Worm (Caenorhabditis elegans) whole organism, L4 larva: ENCODE data around the gene srlf-22.

Experiments
- F26F4.8 ChIP-seq: fragments of 200-800 bp; sonication (Bioruptor generic); conservative IDR thresholded peaks from 2 replicates; pipeline ENCODE4 v1.3.6; 2022; ENCODE audit warnings: missing genetic modification characterization, missing compliant biosample characterization
- F49E8.2 ChIP-seq: sonication (generic microtip); optimal IDR thresholded peaks from 2 replicates; lab custom pipeline; 2016; ENCODE audit warnings: missing compliant biosample characterization, mild to moderate bottlenecking, missing genetic modification characterization, borderline replicate concordance
- T20F7.1 ChIP-seq: fragments of 200-800 bp; sonication (Bioruptor generic); optimal IDR thresholded peaks from 2 replicates; lab custom pipeline; 2018; ENCODE audit warnings: mild to moderate bottlenecking, missing genetic modification characterization, missing compliant biosample characterization
- T26A8.4 ChIP-seq: fragments of 200-800 bp; sonication (Bioruptor generic); IDR thresholded peaks from 2 replicates; pipeline ENCODE4 v1.3.6; 2022; ENCODE audit warnings: missing genetic modification characterization, missing compliant biosample characterization
- aha-1 ChIP-seq: fragments of 150-350 bp; peaks from one replicate; lab custom pipeline; 2014; ENCODE audit warnings: missing biosample characterization, missing genetic modification characterization
- ama-1 ChIP-seq: fragments of 150-350 bp; optimal IDR thresholded peaks from 2 replicates; lab custom pipeline; 2014; ENCODE audit warnings: inconsistent platforms, mixed read lengths
- attf-4 ChIP-seq: sonication (generic microtip); optimal IDR thresholded peaks from 3 replicates; lab custom pipeline; 2017; ENCODE audit warnings: missing biosample characterization, missing genetic modification characterization
- ceh-20 ChIP-seq: fragments of 200-800 bp; sonication (Bioruptor generic); IDR thresholded peaks from 2 replicates; pipeline ENCODE4 v1.3.6; 2022; ENCODE audit warnings: missing genetic modification reagents, missing genetic modification characterization, missing compliant biosample characterization
- ceh-28 ChIP-seq: fragments of 150-350 bp; optimal IDR thresholded peaks from 2 replicates; lab custom pipeline; 2014; ENCODE audit warnings: missing biosample characterization, missing genetic modification reagents, missing genetic modification characterization
- ceh-32 ChIP-seq: sonication (generic microtip); optimal IDR thresholded peaks from 2 replicates; lab custom pipeline; 2016; ENCODE audit warnings: mild to moderate bottlenecking, missing genetic modification characterization, missing compliant biosample characterization; ENCODE audit not compliant: poor library complexity
- ceh-44 ChIP-seq: fragments of 200-800 bp; sonication (Bioruptor generic); IDR thresholded peaks from 2 replicates; pipeline ENCODE4 v1.3.6; 2022; ENCODE audit warnings: missing genetic modification reagents, missing genetic modification characterization, missing compliant biosample characterization
- ceh-82 ChIP-seq: sonication (generic microtip); optimal IDR thresholded peaks from 2 replicates; lab custom pipeline; 2017; ENCODE audit warnings: missing biosample characterization, missing genetic modification characterization
- ces-1 ChIP-seq: fragments of 150-350 bp; sonication (generic microtip); optimal IDR thresholded peaks from 4 replicates; lab custom pipeline; 2014; ENCODE audit warnings: missing biosample characterization, missing genetic modification reagents, missing genetic modification characterization
- cey-2 ChIP-seq: sonication (generic microtip); optimal IDR thresholded peaks from 3 replicates; lab custom pipeline; 2017; ENCODE audit warnings: missing genetic modification characterization, mild to moderate bottlenecking, missing compliant biosample characterization, antibody characterized with exemption, borderline replicate concordance; ENCODE audit not compliant: insufficient read depth
- daf-12 ChIP-seq: fragments of 150-350 bp; optimal IDR thresholded peaks from 2 replicates; lab custom pipeline; 2014; ENCODE audit warnings: missing biosample characterization, missing genetic modification reagents, missing genetic modification characterization
- daf-16 ChIP-seq, 3 experiments: sonication (generic microtip); optimal IDR thresholded peaks; 2 replicates each; lab custom pipeline; 2016 to 2017; ENCODE audit warnings: missing genetic modification characterization in 3 of 3, missing genetic modification reagents in 3 of 3, mild to moderate bottlenecking in 2 of 3, missing compliant biosample characterization in 2 of 3, missing biosample characterization in 1 of 3, moderate library complexity in 1 of 3
- dmd-6 ChIP-seq: fragments of 200-800 bp; sonication (Bioruptor generic); IDR thresholded peaks from 2 replicates; pipeline ENCODE4 v1.3.6; 2022; ENCODE audit warnings: missing genetic modification reagents, missing genetic modification characterization, missing compliant biosample characterization
- dmd-8 ChIP-seq: fragments of 200-800 bp; sonication (Bioruptor generic); IDR thresholded peaks from 2 replicates; pipeline ENCODE4 v1.3.6; 2022; ENCODE audit warnings: missing genetic modification characterization, missing compliant biosample characterization
- dpl-1 ChIP-seq: fragments of 150-350 bp; optimal IDR thresholded peaks from 2 replicates; lab custom pipeline; 2014; ENCODE audit warnings: missing biosample characterization, missing genetic modification reagents, missing genetic modification characterization
- fkh-10 ChIP-seq: fragments of 150-350 bp; optimal IDR thresholded peaks from 2 replicates; lab custom pipeline; 2014; ENCODE audit warnings: missing biosample characterization, missing genetic modification reagents, missing genetic modification characterization
- fos-1 ChIP-seq: fragments of 150-350 bp; optimal IDR thresholded peaks from 2 replicates; lab custom pipeline; 2014; ENCODE audit warnings: missing biosample characterization, missing genetic modification characterization
- hif-1 ChIP-seq, 2 experiments: sonication (generic microtip); optimal IDR thresholded peaks; 2 replicates each; lab custom pipeline; 2016 to 2017; ENCODE audit warnings: missing compliant biosample characterization in 2 of 2, missing genetic modification characterization in 2 of 2, missing genetic modification reagents in 2 of 2, missing genotype in 2 of 2, mild to moderate bottlenecking in 1 of 2
- hlh-11 ChIP-seq: fragments of 200-800 bp; sonication (Bioruptor generic); optimal IDR thresholded peaks from 2 replicates; lab custom pipeline; 2018; ENCODE audit warnings: mild to moderate bottlenecking, missing genetic modification characterization, missing compliant biosample characterization
- hlh-30 ChIP-seq: sonication (generic microtip); optimal IDR thresholded peaks from 2 replicates; lab custom pipeline; 2017; ENCODE audit warnings: antibody characterized with exemption, mild to moderate bottlenecking, missing genetic modification characterization, missing compliant biosample characterization; ENCODE audit not compliant: insufficient read depth
- jun-1 ChIP-seq: fragments of 150-350 bp; optimal IDR thresholded peaks from 2 replicates; lab custom pipeline; 2014; ENCODE audit warnings: missing biosample characterization, missing genetic modification reagents, missing genetic modification characterization
- lin-1 ChIP-seq: fragments of 200-800 bp; sonication (Bioruptor generic); IDR thresholded peaks from 2 replicates; pipeline ENCODE4 v1.3.6; 2022; ENCODE audit warnings: missing genetic modification reagents, missing genetic modification characterization, missing compliant biosample characterization
- lin-13 ChIP-seq: fragments of 150-350 bp; optimal IDR thresholded peaks from 2 replicates; lab custom pipeline; 2014; ENCODE audit warnings: missing biosample characterization, missing genetic modification reagents, missing genetic modification characterization
- lin-15B ChIP-seq: fragments of 150-350 bp; sonication (generic microtip); optimal IDR thresholded peaks from 3 replicates; lab custom pipeline; 2014; ENCODE audit warnings: missing biosample characterization, missing genetic modification characterization
- lin-38 ChIP-seq: fragments of 200-800 bp; sonication (Bioruptor generic); IDR thresholded peaks from 2 replicates; pipeline ENCODE4 v1.3.6; 2022; ENCODE audit warnings: missing genetic modification reagents, missing genetic modification characterization, missing compliant biosample characterization
- lir-3 ChIP-seq: sonication (generic microtip); optimal IDR thresholded peaks from 2 replicates; lab custom pipeline; 2016; ENCODE audit warnings: mild to moderate bottlenecking, missing genetic modification characterization, missing compliant biosample characterization
- madf-9 ChIP-seq: fragments of 200-800 bp; sonication (Bioruptor generic); conservative IDR thresholded peaks from 2 replicates; pipeline ENCODE4 v1.3.6; 2022; ENCODE audit warnings: missing genetic modification reagents, missing genetic modification characterization, missing compliant biosample characterization
- nhr-102 ChIP-seq: sonication (generic microtip); optimal IDR thresholded peaks from 2 replicates; lab custom pipeline; 2016; ENCODE audit warnings: mild to moderate bottlenecking, missing genetic modification characterization, moderate library complexity, missing compliant biosample characterization
- nhr-28 ChIP-seq: fragments of 150-350 bp; optimal IDR thresholded peaks from 2 replicates; lab custom pipeline; 2014; ENCODE audit warnings: missing biosample characterization, missing genetic modification characterization
- nhr-42 ChIP-seq: fragments of 200-800 bp; sonication (Bioruptor generic); IDR thresholded peaks from 2 replicates; pipeline ENCODE4 v1.3.6; 2022; ENCODE audit warnings: missing genetic modification characterization, missing compliant biosample characterization
- nhr-6 ChIP-seq: fragments of 150-350 bp; optimal IDR thresholded peaks from 2 replicates; lab custom pipeline; 2014; ENCODE audit warnings: missing biosample characterization, missing genetic modification characterization
- pha-4 ChIP-seq, 2 experiments: fragments of 150-350 bp in 1 of 2; fragments of 200-800 bp in 1 of 2; sonication (Bioruptor generic) in 1 of 2; IDR thresholded peaks in 1 of 2; optimal IDR thresholded peaks in 1 of 2; 2 replicates each; pipeline versions ENCODE4 v1.3.6 to Lab custom; 2014 to 2022; ENCODE audit warnings: missing genetic modification characterization in 2 of 2, missing genetic modification reagents in 2 of 2, missing biosample characterization in 1 of 2, missing compliant biosample characterization in 1 of 2
- php-3 ChIP-seq: fragments of 200-800 bp; sonication (Bioruptor generic); IDR thresholded peaks from 2 replicates; pipeline ENCODE4 v1.3.6; 2022; ENCODE audit warnings: missing genetic modification reagents, missing genetic modification characterization, missing compliant biosample characterization
- rbr-2 ChIP-seq: sonication (generic microtip); optimal IDR thresholded peaks from 2 replicates; lab custom pipeline; 2016; ENCODE audit warnings: missing genotype, missing genetic modification characterization, missing compliant biosample characterization
- spr-1 ChIP-seq: sonication (generic microtip); optimal IDR thresholded peaks from 2 replicates; lab custom pipeline; 2016; ENCODE audit warnings: mild to moderate bottlenecking, missing genetic modification characterization, missing compliant biosample characterization
- spr-3 ChIP-seq: fragments of 200-800 bp; sonication (Bioruptor generic); optimal IDR thresholded peaks from 2 replicates; lab custom pipeline; 2018; ENCODE audit warnings: mild to moderate bottlenecking, missing genetic modification characterization, missing compliant biosample characterization
- tag-97 ChIP-seq: fragments of 200-800 bp; sonication (Bioruptor generic); IDR thresholded peaks from 2 replicates; pipeline ENCODE4 v1.3.6; 2022; ENCODE audit warnings: missing genetic modification characterization, missing compliant biosample characterization
- tra-1 ChIP-seq: fragments of 200-800 bp; sonication (Bioruptor generic); IDR thresholded peaks from 2 replicates; pipeline ENCODE4 v1.3.6; 2022; ENCODE audit warnings: missing genetic modification reagents, missing genetic modification characterization, missing compliant biosample characterization
- unc-130 ChIP-seq: sonication (generic microtip); optimal IDR thresholded peaks from 2 replicates; lab custom pipeline; 2016; ENCODE audit warnings: missing genetic modification reagents, missing genetic modification characterization, missing compliant biosample characterization
- unc-62 ChIP-seq, 3 experiments: fragments of 150-350 bp in 1 of 3; sonication (generic microtip); optimal IDR thresholded peaks in 2 of 3; peaks in 1 of 3; 1 replicate in 1 of 3; 2 replicates in 2 of 3; lab custom pipeline; 2014 to 2017; ENCODE audit warnings: missing biosample characterization in 3 of 3, missing genetic modification characterization in 3 of 3, missing genetic modification reagents in 3 of 3, missing genotype in 1 of 3
- zag-1 ChIP-seq: fragments of 150-350 bp; optimal IDR thresholded peaks from 2 replicates; lab custom pipeline; 2014; ENCODE audit warnings: missing biosample characterization, missing genetic modification characterization
- zfp-2 ChIP-seq: sonication (generic microtip); optimal IDR thresholded peaks from 2 replicates; lab custom pipeline; 2016; ENCODE audit warnings: mild to moderate bottlenecking, missing genetic modification characterization, missing compliant biosample characterization
- zfp-3 ChIP-seq: fragments of 200-800 bp; sonication (Bioruptor generic); conservative IDR thresholded peaks from 2 replicates; pipeline ENCODE4 v1.3.6; 2022; ENCODE audit warnings: missing genetic modification reagents, missing genetic modification characterization, missing compliant biosample characterization
- zip-2 ChIP-seq: fragments of 150-350 bp; optimal IDR thresholded peaks from 2 replicates; lab custom pipeline; 2014; ENCODE audit warnings: missing biosample characterization, missing genetic modification characterization
- ztf-11 ChIP-seq: fragments of 150-350 bp; optimal IDR thresholded peaks from 2 replicates; lab custom pipeline; 2014; ENCODE audit warnings: missing biosample characterization, missing genetic modification characterization

Gene srlf-22

ce11 chrV:904232-904983, 13.5 kb downstream of the srlf-22 start, which contains the start of gene trm-2A (continued):
- TF ChIP-seq nhr-102: peak; percentile 6
- TF ChIP-seq dpl-1 (GFP tag; lab: Kevin White, UChicago): peak; percentile 95
- TF ChIP-seq nhr-28 (tag; lab: Kevin White, UChicago): peak; percentile 67
- no peak for TF ChIP-seq F49E8.2 (tag; lab: Kevin White, UChicago)
- no peak for TF ChIP-seq T20F7.1 (GFP tag; lab: Kevin White, UChicago)
- no peak for TF ChIP-seq daf-12 (tag; lab: Kevin White, UChicago)
- no peak for TF ChIP-seq ces-1 (GFP tag; lab: Kevin White, UChicago)
- no peak for TF ChIP-seq zip-2 (tag; lab: Kevin White, UChicago)
- TF ChIP-seq madf-9 (GFP tag; lab: Robert Waterston, UW): no peak
- no peak for TF ChIP-seq lin-15B (tag; lab: Kevin White, UChicago)
- no peak for TF ChIP-seq zfp-2
- TF ChIP-seq T26A8.4 (GFP tag; lab: Robert Waterston, UW): no peak
- TF ChIP-seq ceh-32 (tag; lab: Kevin White, UChicago): no peak
- no peak for TF ChIP-seq tra-1 (GFP tag; lab: Robert Waterston, UW)
- TF ChIP-seq dmd-8 (GFP tag; lab: Robert Waterston, UW): 0 out of 2 replicates have a peak, but pooled peaks have one; percentile 37
- no peak for TF ChIP-seq zag-1 (tag; lab: Kevin White, UChicago)
- TF ChIP-seq nhr-42 (GFP tag; lab: Robert Waterston, UW): no peak
- no peak for TF ChIP-seq ceh-20 (GFP tag; lab: Robert Waterston, UW)
- no peak for TF ChIP-seq ceh-44 (GFP tag; lab: Robert Waterston, UW)
- no peak for TF ChIP-seq ztf-11 (tag; lab: Kevin White, UChicago)
- TF ChIP-seq ama-1 (lab: Kevin White, UChicago): no peak
- peak; percentile 54 for TF ChIP-seq rbr-2 (tag; lab: Kevin White, UChicago)
- TF ChIP-seq nhr-6 (tag; lab: Kevin White, UChicago): peak; percentile 12
- TF ChIP-seq hlh-11 (tag; lab: Kevin White, UChicago): peak; percentile 52
- no peak for TF ChIP-seq zfp-3 (GFP tag; lab: Robert Waterston, UW)
- TF ChIP-seq ceh-82 (tag; lab: Kevin White, UChicago): no peak
- peak; percentile 89 for TF ChIP-seq aha-1 (tag; lab: Kevin White, UChicago)
- TF ChIP-seq unc-62 (GFP tag; optimal IDR thresholded peaks at IDR 0.05 in 1 of 2; lab: Kevin White, UChicago): no peak
- TF ChIP-seq unc-62 (tag; optimal IDR thresholded peaks at IDR 0.05; lab: Kevin White, UChicago): no peak
- TF ChIP-seq fkh-10 (GFP tag; lab: Kevin White, UChicago): no peak
- no peak for TF ChIP-seq F26F4.8 (GFP tag; lab: Robert Waterston, UW)
- no peak for TF ChIP-seq ceh-28 (tag; lab: Kevin White, UChicago)
- no peak for TF ChIP-seq unc-130 (GFP tag; lab: Kevin White, UChicago)
- TF ChIP-seq spr-3 (GFP tag; lab: Kevin White, UChicago): no peak
- TF ChIP-seq lin-1: no peak
- TF ChIP-seq fos-1: no peak
- no peak for TF ChIP-seq php-3 (GFP tag; lab: Robert Waterston, UW)
- TF ChIP-seq dmd-6: peak; percentile 43; the same call in 1 of the 2 replicates
- peak; percentile 76 for TF ChIP-seq hlh-30 (tag; lab: Kevin White, UChicago)
- peak in 1 of 2 experiments; percentile 47 for TF ChIP-seq hif-1 (tag; optimal IDR thresholded peaks at IDR 0.05; lab: Kevin White, UChicago)
- TF ChIP-seq spr-1: no peak
- peak; percentile 16 for TF ChIP-seq lin-13 (GFP tag; lab: Kevin White, UChicago)
- TF ChIP-seq pha-4 (GFP tag; IDR thresholded peaks at IDR 0.05; lab: Robert Waterston, UW): no peak
- peak; percentile 43 for TF ChIP-seq pha-4 (tag; optimal IDR thresholded peaks at IDR 0.05; lab: Kevin White, UChicago)
- TF ChIP-seq jun-1 (tag; lab: Kevin White, UChicago): no peak
- TF ChIP-seq lin-38 (GFP tag; lab: Robert Waterston, UW): peak; percentile 98
- TF ChIP-seq attf-4 (tag; lab: Kevin White, UChicago): no peak
- TF ChIP-seq lir-3: no peak
- TF ChIP-seq tag-97 (GFP tag; lab: Robert Waterston, UW): no peak
- TF ChIP-seq cey-2: no peak
- TF ChIP-seq daf-16 (GFP tag; optimal IDR thresholded peaks at IDR 0.05; lab: Kevin White, UChicago): no peak
- peak; percentile 43 for TF ChIP-seq daf-16 (tag; optimal IDR thresholded peaks at IDR 0.05; lab: Kevin White, UChicago)
